Worm (Caenorhabditis elegans) whole organism, young adult: ENCODE results near the gene T24A6.1.

Experiments
- F33H1.4 ChIP-seq: fragments of 200-800 bp; sonication (Bioruptor generic); IDR thresholded peaks from 2 replicates; pipeline ENCODE4 v1.3.6; 2022; ENCODE audit warnings: missing genetic modification reagents, missing genetic modification characterization, missing compliant biosample characterization
- F49E8.2 ChIP-seq: sonication (generic microtip); optimal IDR thresholded peaks from 3 replicates; lab custom pipeline; 2017; ENCODE audit warnings: missing genetic modification characterization, mild to moderate bottlenecking, missing compliant biosample characterization, antibody characterized with exemption, moderate library complexity; ENCODE audit not compliant: insufficient read depth
- F55B11.4 ChIP-seq: sonication (generic microtip); optimal IDR thresholded peaks from 2 replicates; lab custom pipeline; 2016; ENCODE audit warnings: missing compliant biosample characterization, missing genetic modification characterization, borderline replicate concordance; ENCODE audit not compliant: insufficient read depth
- K11D2.4 ChIP-seq: fragments of 200-800 bp; sonication (Bioruptor generic); IDR thresholded peaks from 2 replicates; pipeline ENCODE4 v1.3.6; 2022; ENCODE audit warnings: missing genetic modification reagents, missing genetic modification characterization, missing compliant biosample characterization
- Y67H2A.10 ChIP-seq: fragments of 200-800 bp; sonication (Bioruptor generic); conservative IDR thresholded peaks from 2 replicates; pipeline ENCODE4 v1.3.6; 2022; ENCODE audit warnings: missing genetic modification reagents, missing genetic modification characterization, missing compliant biosample characterization
- akir-1 ChIP-seq: fragments of 200-800 bp; sonication (Bioruptor generic); optimal IDR thresholded peaks from 2 replicates; lab custom pipeline; 2018; ENCODE audit warnings: mild to moderate bottlenecking, missing genetic modification characterization, moderate library complexity, missing compliant biosample characterization
- aptf-2 ChIP-seq: fragments of 200-800 bp; sonication (Bioruptor generic); conservative IDR thresholded peaks from 2 replicates; pipeline ENCODE4 v1.3.6; 2022; ENCODE audit warnings: missing genetic modification reagents, missing genetic modification characterization, missing compliant biosample characterization
- aptf-3 ChIP-seq: fragments of 200-800 bp; sonication (Bioruptor generic); IDR thresholded peaks from 2 replicates; pipeline ENCODE4 v1.3.6; 2022; ENCODE audit warnings: missing genetic modification characterization, missing compliant biosample characterization
- athp-1 ChIP-seq: sonication (generic microtip); optimal IDR thresholded peaks from 2 replicates; lab custom pipeline; 2017; ENCODE audit warnings: mild to moderate bottlenecking, missing genetic modification characterization, missing compliant biosample characterization
- attf-5 ChIP-seq: fragments of 200-800 bp; sonication (Bioruptor generic); optimal IDR thresholded peaks from 2 replicates; lab custom pipeline; 2018; ENCODE audit warnings: mild to moderate bottlenecking, missing genetic modification characterization, missing compliant biosample characterization
- ccch-3 ChIP-seq: fragments of 200-800 bp; sonication (Bioruptor generic); optimal IDR thresholded peaks from 2 replicates; lab custom pipeline; 2018; ENCODE audit warnings: mild to moderate bottlenecking, missing genetic modification characterization, missing compliant biosample characterization
- ceh-79 ChIP-seq: sonication (generic microtip); optimal IDR thresholded peaks from 2 replicates; lab custom pipeline; 2017; ENCODE audit warnings: mild to moderate bottlenecking, missing genetic modification characterization, missing compliant biosample characterization
- chd-7 ChIP-seq: sonication (generic microtip); optimal IDR thresholded peaks from 2 replicates; lab custom pipeline; 2016; ENCODE audit warnings: mild to moderate bottlenecking, missing genetic modification characterization, moderate library complexity, missing compliant biosample characterization
- dox-1 ChIP-seq: fragments of 200-800 bp; sonication (Bioruptor generic); IDR thresholded peaks from 2 replicates; pipeline ENCODE4 v1.3.6; 2022; ENCODE audit warnings: missing genetic modification reagents, missing genetic modification characterization, missing compliant biosample characterization
- efl-1 ChIP-seq: fragments of 150-350 bp; optimal IDR thresholded peaks from 2 replicates; lab custom pipeline; 2014; ENCODE audit warnings: missing biosample characterization, missing genetic modification reagents, missing genetic modification characterization
- egl-18 ChIP-seq: fragments of 200-800 bp; sonication (Bioruptor generic); IDR thresholded peaks from 2 replicates; pipeline ENCODE4 v1.3.6; 2022; ENCODE audit warnings: missing genetic modification reagents, missing genetic modification characterization, missing compliant biosample characterization
- egrh-3 ChIP-seq: fragments of 200-800 bp; sonication (Bioruptor generic); IDR thresholded peaks from 2 replicates; pipeline ENCODE4 v1.3.6; 2022; ENCODE audit warnings: missing genetic modification reagents, missing genetic modification characterization, missing compliant biosample characterization
- ekl-4 ChIP-seq: fragments of 200-800 bp; sonication (Bioruptor generic); IDR thresholded peaks from 2 replicates; pipeline ENCODE4 v1.3.6; 2022; ENCODE audit warnings: missing genetic modification reagents, missing genetic modification characterization, missing compliant biosample characterization
- gei-17 ChIP-seq: fragments of 200-800 bp; sonication (Bioruptor generic); optimal IDR thresholded peaks from 2 replicates; lab custom pipeline; 2018; ENCODE audit warnings: mild to moderate bottlenecking, missing genetic modification characterization, missing compliant biosample characterization
- hmg-20 ChIP-seq: fragments of 200-800 bp; sonication (Bioruptor generic); IDR thresholded peaks from 2 replicates; pipeline ENCODE4 v1.3.6; 2022; ENCODE audit warnings: missing genetic modification reagents, missing genetic modification characterization, missing compliant biosample characterization
- hsf-1 ChIP-seq: fragments of 200-800 bp; sonication (Bioruptor generic); IDR thresholded peaks from 2 replicates; pipeline ENCODE4 v1.3.6; 2022; ENCODE audit warnings: missing genetic modification reagents, missing genetic modification characterization, missing compliant biosample characterization
- lin-54 ChIP-seq: fragments of 200-800 bp; sonication (Bioruptor generic); optimal IDR thresholded peaks from 2 replicates; lab custom pipeline; 2018; ENCODE audit warnings: mild to moderate bottlenecking, missing genetic modification characterization, missing compliant biosample characterization
- lir-1 ChIP-seq: fragments of 200-800 bp; sonication (Bioruptor generic); conservative IDR thresholded peaks from 2 replicates; pipeline ENCODE4 v1.3.6; 2022; ENCODE audit warnings: missing genetic modification reagents, missing genetic modification characterization, missing compliant biosample characterization
- mxl-1 ChIP-seq: sonication (generic microtip); optimal IDR thresholded peaks from 2 replicates; lab custom pipeline; 2016; ENCODE audit warnings: missing genetic modification characterization, missing compliant biosample characterization
- nfya-1 ChIP-seq: sonication (generic microtip); optimal IDR thresholded peaks from 2 replicates; lab custom pipeline; 2017; ENCODE audit warnings: antibody characterized with exemption, missing compliant biosample characterization, missing genetic modification characterization, borderline replicate concordance; ENCODE audit not compliant: insufficient read depth
- nfya-2 ChIP-seq: fragments of 200-800 bp; sonication (Bioruptor generic); IDR thresholded peaks from 2 replicates; pipeline ENCODE4 v1.3.6; 2022; ENCODE audit warnings: missing genetic modification reagents, missing genetic modification characterization, missing compliant biosample characterization
- nfyb-1 ChIP-seq: fragments of 200-800 bp; sonication (Bioruptor generic); IDR thresholded peaks from 2 replicates; pipeline ENCODE4 v1.3.6; 2022; ENCODE audit warnings: missing genetic modification reagents, missing genetic modification characterization, missing compliant biosample characterization
- pbrm-1 ChIP-seq: fragments of 200-800 bp; sonication (Bioruptor generic); IDR thresholded peaks from 2 replicates; pipeline ENCODE4 v1.3.6; 2022; ENCODE audit warnings: missing genetic modification reagents, missing genetic modification characterization, missing compliant biosample characterization
- repo-1 ChIP-seq: sonication (generic microtip); optimal IDR thresholded peaks from 2 replicates; lab custom pipeline; 2017; ENCODE audit warnings: mild to moderate bottlenecking, missing genetic modification characterization, missing compliant biosample characterization
- sdz-38 ChIP-seq: sonication (generic microtip); optimal IDR thresholded peaks from 2 replicates; lab custom pipeline; 2016; ENCODE audit warnings: missing genotype, missing genetic modification characterization, missing compliant biosample characterization
- snpc-1.3 ChIP-seq: sonication (generic microtip); optimal IDR thresholded peaks from 2 replicates; lab custom pipeline; 2017; ENCODE audit warnings: missing genetic modification characterization, mild to moderate bottlenecking, missing compliant biosample characterization, antibody characterized with exemption, moderate library complexity, missing genotype, missing genetic modification reagents; ENCODE audit not compliant: insufficient read depth
- snpc-4 ChIP-seq, 5 experiments: fragments of 150-350 bp in 1 of 5; sonication (generic microtip) in 4 of 5; optimal IDR thresholded peaks; 2 replicates each; lab custom pipeline; 2014 to 2018; ENCODE audit warnings: missing genetic modification characterization in 5 of 5, missing biosample characterization in 3 of 5, antibody characterized with exemption in 2 of 5, mild to moderate bottlenecking in 2 of 5, missing compliant biosample characterization in 2 of 5, missing genotype in 2 of 5, moderate library complexity in 2 of 5, missing genetic modification reagents in 1 of 5
- somi-1 ChIP-seq: fragments of 200-800 bp; sonication (Bioruptor generic); optimal IDR thresholded peaks from 2 replicates; lab custom pipeline; 2018; ENCODE audit warnings: mild to moderate bottlenecking, missing genetic modification characterization, missing compliant biosample characterization
- tlf-1 ChIP-seq: fragments of 200-800 bp; sonication (Bioruptor generic); optimal IDR thresholded peaks from 2 replicates; lab custom pipeline; 2018; ENCODE audit warnings: mild to moderate bottlenecking, missing genetic modification characterization, missing compliant biosample characterization
- zim-3 ChIP-seq: sonication (generic microtip); optimal IDR thresholded peaks from 2 replicates; lab custom pipeline; 2017; ENCODE audit warnings: mild to moderate bottlenecking, missing genetic modification characterization, moderate library complexity, missing compliant biosample characterization
- ztf-22 ChIP-seq: fragments of 200-800 bp; sonication (Bioruptor generic); optimal IDR thresholded peaks from 2 replicates; lab custom pipeline; 2018; ENCODE audit warnings: mild to moderate bottlenecking, missing genetic modification characterization, moderate library complexity, missing compliant biosample characterization
- ztf-28 ChIP-seq: fragments of 200-800 bp; sonication (Bioruptor generic); IDR thresholded peaks from 2 replicates; pipeline ENCODE4 v1.3.6; 2022; ENCODE audit warnings: missing genetic modification reagents, missing genetic modification characterization, missing compliant biosample characterization
- ztf-6 ChIP-seq: fragments of 200-800 bp; sonication (Bioruptor generic); IDR thresholded peaks from 2 replicates; pipeline ENCODE4 v1.3.6; 2022; ENCODE audit warnings: missing genetic modification reagents, missing genetic modification characterization, missing compliant biosample characterization

Gene T24A6.1

ce11 chrV:3543344-3543743 lies 15.5 kb upstream of the T24A6.1 start, which contains the start of gene nhr-222:
Gene nhr-222, minus strand, starts transcription at chrV:3543444.
- TF ChIP-seq lin-54 (GFP tag; lab: Kevin White, UChicago): no peak
- TF ChIP-seq repo-1 (tag; lab: Kevin White, UChicago): no peak
- TF ChIP-seq egrh-3 (GFP tag; lab: Robert Waterston, UW): no peak
- TF ChIP-seq attf-5 (GFP tag; lab: Kevin White, UChicago): no peak
- TF ChIP-seq sdz-38 (tag; lab: Kevin White, UChicago): no peak
- TF ChIP-seq snpc-4 (GFP tag; optimal IDR thresholded peaks at IDR 0.05; lab: Kevin White, UChicago): no peak
- TF ChIP-seq snpc-4 (tag; optimal IDR thresholded peaks at IDR 0.05; lab: Kevin White, UChicago): no peak
- TF ChIP-seq, all 124 proteins: peak for 0

ce11 chrV:3546517-3546916 lies 12.3 kb upstream of the T24A6.1 start, which contains the start of gene srbc-68:
Gene srbc-68, minus strand, starts transcription at chrV:3546617.
- TF ChIP-seq egl-18 (GFP tag; lab: Robert Waterston, UW): no peak
- TF ChIP-seq aptf-3 (GFP tag; lab: Robert Waterston, UW): no peak
- TF ChIP-seq Y67H2A.10 (GFP tag; lab: Robert Waterston, UW): no peak
- no peak for TF ChIP-seq chd-7 (tag; lab: Kevin White, UChicago)
- no peak for TF ChIP-seq ceh-79 (tag; lab: Kevin White, UChicago)
- TF ChIP-seq aptf-2 (GFP tag; lab: Robert Waterston, UW): no peak
- no peak for TF ChIP-seq F49E8.2 (tag; lab: Kevin White, UChicago)
- no peak for TF ChIP-seq ekl-4
- TF ChIP-seq tlf-1 (GFP tag; lab: Kevin White, UChicago): no peak
- no peak for TF ChIP-seq ztf-28
- TF ChIP-seq mxl-1 (tag; lab: Kevin White, UChicago): no peak
- TF ChIP-seq nfya-1 (tag; lab: Kevin White, UChicago): no peak
- no peak for TF ChIP-seq athp-1
- no peak for TF ChIP-seq zim-3

ce11 chrV:3548798-3549197 lies 10.0 kb upstream of the T24A6.1 start, which contains the start of gene srw-130:
Gene srw-130, minus strand, starts transcription at chrV:3548898.
- TF ChIP-seq somi-1 (GFP tag; lab: Kevin White, UChicago) (no peak), mxl-1 (tag; lab: Kevin White, UChicago) (no peak), nfya-2 (GFP tag; lab: Robert Waterston, UW) (no peak), hmg-20 (no peak), ccch-3 (GFP tag; lab: Kevin White, UChicago) (no peak), lir-1 (GFP tag; lab: Robert Waterston, UW) (no peak), pbrm-1 (GFP tag; lab: Robert Waterston, UW) (no peak), dox-1 (no peak), ztf-6 (GFP tag; lab: Robert Waterston, UW) (no peak), gei-17 (no peak), F55B11.4 (no peak), K11D2.4 (GFP tag; lab: Robert Waterston, UW) (no peak), nfyb-1 (GFP tag; lab: Robert Waterston, UW) (no peak), akir-1 (GFP tag; lab: Kevin White, UChicago) (no peak), F33H1.4 (GFP tag; lab: Robert Waterston, UW) (no peak), hsf-1 (GFP tag; lab: Robert Waterston, UW) (no peak), ztf-22 (no peak), efl-1 (GFP tag; lab: Kevin White, UChicago) (no peak), snpc-1.3 (tag; lab: Kevin White, UChicago) (no peak)
